Worm (Caenorhabditis elegans): ENCODE results near the gene nhr-70.

The nhr-70 gene

ce11 chrV:18579684-18580083 is 36.7 kb upstream of the nhr-70 start, which contains the start of gene Y51A2D.13:
TSS of gene Y51A2D.13 (minus strand) at chrV:18579784.
- TF ChIP-seq tbx-11 (GFP tag; IDR thresholded peaks at IDR 0.05) = no peak
- no peak for TF ChIP-seq hmg-4 (GFP tag; optimal IDR thresholded peaks at IDR 0.05)
- TF ChIP-seq ceh-13 (GFP tag; optimal IDR thresholded peaks at IDR 0.05) = no peak
- no peak for TF ChIP-seq hnd-1 (tag; optimal IDR thresholded peaks at IDR 0.05)
- TF ChIP-seq ama-1 (optimal IDR thresholded peaks at IDR 0.05) = no peak
- TF ChIP-seq tbx-37 (GFP tag; conservative IDR thresholded peaks at IDR 0.05) = no peak
- TF ChIP-seq B0310.2 (tag; optimal IDR thresholded peaks at IDR 0.05) = no peak
- no peak for TF ChIP-seq flt-1 (GFP tag; IDR thresholded peaks at IDR 0.05)
- no peak for TF ChIP-seq scrt-1 (GFP tag; IDR thresholded peaks at IDR 0.05)
- no peak for TF ChIP-seq tra-4 (tag; optimal IDR thresholded peaks at IDR 0.05)
- no peak for TF ChIP-seq F13C5.2 (tag; optimal IDR thresholded peaks at IDR 0.05)

DNA sequence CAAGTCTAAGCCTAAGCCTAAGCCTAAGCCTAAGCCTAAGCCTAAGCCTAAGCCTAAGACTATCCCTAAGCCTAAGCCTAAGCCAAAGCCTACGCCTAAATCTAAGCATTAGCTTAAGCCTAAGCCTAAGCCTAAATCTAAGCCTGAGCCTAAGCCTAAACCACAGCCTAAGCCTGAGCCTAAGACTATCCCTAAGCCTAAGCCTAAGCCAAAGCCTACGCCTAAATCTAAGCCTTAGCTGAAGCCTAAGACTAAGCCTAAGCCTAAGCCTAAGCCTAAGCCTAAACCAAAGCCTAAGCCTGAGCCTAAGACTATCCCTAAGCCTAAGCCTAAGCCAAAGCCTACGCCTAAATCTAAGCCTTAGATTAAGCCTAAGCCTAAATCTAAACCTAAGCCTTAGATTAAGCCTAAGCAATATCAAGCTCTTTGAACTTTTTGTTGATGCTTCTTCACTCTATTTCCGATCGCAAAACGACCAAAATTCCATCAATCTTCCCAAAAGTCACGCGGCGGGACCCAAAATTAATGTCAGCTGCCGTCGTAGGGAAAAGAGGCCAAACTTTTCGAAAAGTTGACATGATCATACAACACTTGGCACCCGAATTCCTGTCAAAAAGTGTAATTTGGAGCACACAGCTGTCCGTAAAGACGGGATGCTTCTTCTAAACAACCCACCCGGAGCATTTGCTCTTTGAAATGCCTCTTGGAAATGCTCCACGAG is 34.8 kb upstream of the nhr-70 start:
- TF ChIP-seq ets-7 (tag; optimal IDR thresholded peaks at IDR 0.05) = no peak
- peak; percentile 84 for TF ChIP-seq ceh-36 (tag; optimal IDR thresholded peaks at IDR 0.05)
- TF ChIP-seq sea-1 (GFP tag; conservative IDR thresholded peaks at IDR 0.05) = no peak

ce11 chrV:18582358-18582757 is 34.0 kb upstream of the nhr-70 start, which contains the start of gene txt-14:
TSS of gene txt-14 (plus strand) at chrV:18582658.
- TF ChIP-seq hmg-4 (GFP tag; optimal IDR thresholded peaks at IDR 0.05) (no peak), B0310.2 (tag; optimal IDR thresholded peaks at IDR 0.05) (no peak), tra-4 (tag; optimal IDR thresholded peaks at IDR 0.05) (no peak), flt-1 (GFP tag; IDR thresholded peaks at IDR 0.05) (no peak), ama-1 (optimal IDR thresholded peaks at IDR 0.05) (no peak), ets-7 (tag; optimal IDR thresholded peaks at IDR 0.05) (no peak), hmbx-1 (tag; optimal IDR thresholded peaks at IDR 0.05) (no peak), aly-1 (tag; optimal IDR thresholded peaks at IDR 0.05) (no peak), ceh-13 (GFP tag; optimal IDR thresholded peaks at IDR 0.05) (no peak), sea-1 (GFP tag; conservative IDR thresholded peaks at IDR 0.05) (no peak), tbx-11 (GFP tag; IDR thresholded peaks at IDR 0.05) (no peak), ceh-36 (tag; optimal IDR thresholded peaks at IDR 0.05) (no peak), hnd-1 (tag; optimal IDR thresholded peaks at IDR 0.05) (no peak), pes-1 (GFP tag; IDR thresholded peaks at IDR 0.05) (no peak)

DNA sequence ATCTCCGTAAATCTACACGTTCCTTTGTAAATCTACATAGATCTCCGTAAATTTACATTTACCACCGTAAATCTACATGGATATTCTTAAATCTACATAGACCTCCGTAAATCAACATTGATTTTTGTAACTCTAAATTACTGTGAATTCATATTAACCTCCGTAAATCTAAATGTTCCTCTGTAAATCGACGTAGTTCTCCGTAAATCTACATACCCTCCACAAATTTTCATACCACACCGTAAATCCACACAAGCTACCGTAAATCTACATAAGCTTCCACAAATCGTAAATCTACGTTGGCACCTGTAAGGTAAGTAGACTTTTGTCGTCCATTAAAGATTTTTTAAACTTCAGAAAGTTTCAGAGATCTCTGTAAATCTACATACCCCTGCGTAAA is 31.3 kb upstream of the nhr-70 start:
- TF ChIP-seq aly-1 (tag; optimal IDR thresholded peaks at IDR 0.05) (no peak), ama-1 (optimal IDR thresholded peaks at IDR 0.05) (no peak), pes-1 (GFP tag; IDR thresholded peaks at IDR 0.05) (no peak), hnd-1 (tag; optimal IDR thresholded peaks at IDR 0.05) (no peak), ceh-36 (tag; optimal IDR thresholded peaks at IDR 0.05) (no peak), B0310.2 (tag; optimal IDR thresholded peaks at IDR 0.05) (no peak), tra-4 (tag; optimal IDR thresholded peaks at IDR 0.05) (no peak), F13C5.2 (tag; optimal IDR thresholded peaks at IDR 0.05) (no peak), flt-1 (GFP tag; IDR thresholded peaks at IDR 0.05) (no peak)

- TF ChIP-seq scrt-1 (GFP tag; IDR thresholded peaks at IDR 0.05) (no peak), tbx-11 (GFP tag; IDR thresholded peaks at IDR 0.05) (no peak), ets-7 (tag; optimal IDR thresholded peaks at IDR 0.05) (no peak)
Measured at ce11 chrV:18586954-18587353, 29.4 kb upstream of the nhr-70 start.

- TF ChIP-seq ceh-13 (GFP tag; optimal IDR thresholded peaks at IDR 0.05) (no peak), aly-1 (tag; optimal IDR thresholded peaks at IDR 0.05) (no peak), F13C5.2 (tag; optimal IDR thresholded peaks at IDR 0.05) (no peak), B0310.2 (tag; optimal IDR thresholded peaks at IDR 0.05) (no peak), ceh-36 (tag; optimal IDR thresholded peaks at IDR 0.05) (peak; percentile 90), tbx-37 (GFP tag; conservative IDR thresholded peaks at IDR 0.05) (no peak), sea-1 (GFP tag; conservative IDR thresholded peaks at IDR 0.05) (no peak)
Measured at ce11 chrV:18587936-18588335, 28.5 kb upstream of the nhr-70 start.

DNA sequence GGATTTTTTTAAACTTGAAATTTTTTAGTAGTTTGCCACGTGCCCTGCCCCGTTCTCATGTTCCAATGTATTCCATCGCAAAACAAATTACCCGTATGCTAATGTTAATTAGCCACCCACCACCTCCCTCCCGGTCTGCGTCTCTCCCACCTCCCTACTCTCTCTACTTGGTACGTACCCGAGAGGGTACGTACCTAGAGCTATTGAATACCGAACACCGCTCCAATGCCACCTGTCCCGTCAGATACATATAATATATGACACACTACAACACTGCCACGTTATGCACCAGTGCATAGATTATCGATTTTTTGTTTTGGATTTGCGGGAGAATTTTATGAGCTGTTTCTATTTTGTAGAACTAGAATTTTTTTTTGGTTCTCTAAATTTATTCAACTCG is 26.8 kb upstream of the nhr-70 start:
- TF ChIP-seq ceh-36 (tag; optimal IDR thresholded peaks at IDR 0.05) (no peak), F13C5.2 (tag; optimal IDR thresholded peaks at IDR 0.05) (peak; percentile 7), tbx-11 (GFP tag; IDR thresholded peaks at IDR 0.05) (no peak), hmg-4 (GFP tag; optimal IDR thresholded peaks at IDR 0.05) (peak; percentile 33), sea-1 (GFP tag; conservative IDR thresholded peaks at IDR 0.05) (no peak)

DNA sequence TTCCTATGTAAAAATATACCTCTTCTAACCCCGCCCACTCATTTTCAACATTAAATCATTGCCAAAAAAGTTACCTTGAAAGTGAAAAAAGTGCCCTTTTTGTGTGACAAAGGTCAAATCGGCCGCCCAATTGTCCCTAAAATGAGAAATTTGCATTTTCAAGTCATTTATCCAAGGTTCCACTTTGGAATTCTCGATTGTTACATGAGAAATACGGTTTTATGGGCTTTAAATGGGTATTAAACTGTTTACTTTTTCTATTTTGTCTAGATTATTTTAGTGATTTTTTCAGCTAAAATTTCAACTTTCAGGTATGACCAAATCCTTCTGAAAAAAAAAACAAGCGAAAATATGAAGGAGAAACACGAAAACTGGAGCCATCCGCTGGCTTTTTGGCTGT is 23.9 kb upstream of the nhr-70 start, which contains the start of gene grdn-1:
grdn-1 (plus strand) TSS at position 301 of the 400 bp plus-strand sequence.
- TF ChIP-seq tbx-37 (GFP tag; conservative IDR thresholded peaks at IDR 0.05) = no peak
- TF ChIP-seq ceh-36 (tag; optimal IDR thresholded peaks at IDR 0.05) = no peak
- TF ChIP-seq aly-1 (tag; optimal IDR thresholded peaks at IDR 0.05) = no peak
- no peak for TF ChIP-seq ama-1 (optimal IDR thresholded peaks at IDR 0.05)
- no peak for TF ChIP-seq hnd-1 (tag; optimal IDR thresholded peaks at IDR 0.05)
- TF ChIP-seq ets-7 (tag; optimal IDR thresholded peaks at IDR 0.05) = no peak
- no peak for TF ChIP-seq flt-1 (GFP tag; IDR thresholded peaks at IDR 0.05)

DNA sequence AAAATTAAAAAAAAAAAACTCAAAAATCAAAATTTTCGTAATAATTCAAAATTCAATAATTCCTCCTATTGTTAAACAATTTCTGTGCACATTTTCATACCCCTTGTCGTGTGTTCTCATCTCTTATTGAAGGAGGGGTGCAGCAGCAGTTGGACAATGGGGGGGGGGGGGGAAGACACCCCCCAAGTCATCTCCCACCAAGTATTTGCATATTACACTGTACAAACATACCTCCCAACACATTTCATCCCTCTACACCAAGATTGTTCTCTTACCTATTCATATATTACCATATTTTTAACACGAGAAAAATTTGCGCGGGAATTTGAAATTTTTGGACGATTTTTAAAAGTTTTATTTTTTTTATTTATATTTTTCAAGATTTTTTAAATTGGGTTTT is 20.1 kb upstream of the nhr-70 start:
- no peak for TF ChIP-seq scrt-1 (GFP tag; IDR thresholded peaks at IDR 0.05)
